Worm (Caenorhabditis elegans) whole organism, L3 larva: ENCODE measurements around the gene srh-33.

ENCODE experiments used
- R02D3.7 ChIP-seq: fragments of 150-350 bp; optimal IDR thresholded peaks from 2 replicates; lab custom pipeline; 2014; ENCODE audit warnings: missing biosample characterization, missing genetic modification characterization
- aly-2 ChIP-seq: fragments of 150-350 bp; optimal IDR thresholded peaks from 2 replicates; lab custom pipeline; 2014; ENCODE audit warnings: missing biosample characterization, missing genetic modification characterization
- ceh-16 ChIP-seq: sonication (generic microtip); optimal IDR thresholded peaks from 2 replicates; lab custom pipeline; 2017; ENCODE audit warnings: missing biosample characterization, missing genetic modification characterization
- ceh-28 ChIP-seq: fragments of 150-350 bp; optimal IDR thresholded peaks from 2 replicates; lab custom pipeline; 2014; ENCODE audit warnings: missing biosample characterization, missing genetic modification reagents, missing genetic modification characterization
- egl-27 ChIP-seq: sonication (generic microtip); optimal IDR thresholded peaks from 4 replicates; lab custom pipeline; 2017; ENCODE audit warnings: missing biosample characterization, missing genetic modification reagents, missing genetic modification characterization
- egl-5 ChIP-seq: fragments of 150-350 bp; optimal IDR thresholded peaks from 2 replicates; lab custom pipeline; 2017; ENCODE audit warnings: missing biosample characterization, missing genetic modification reagents, missing genetic modification characterization, inconsistent platforms
- elt-1 ChIP-seq: fragments of 150-350 bp; optimal IDR thresholded peaks from 2 replicates; lab custom pipeline; 2014; ENCODE audit warnings: missing biosample characterization, missing genetic modification characterization
- elt-2 ChIP-seq: sonication (generic microtip); optimal IDR thresholded peaks from 2 replicates; lab custom pipeline; 2016; ENCODE audit warnings: missing genetic modification reagents, mild to moderate bottlenecking, missing genetic modification characterization, missing compliant biosample characterization
- elt-3 ChIP-seq, 3 experiments: fragments of 150-350 bp in 1 of 3; sonication (generic microtip) in 2 of 3; optimal IDR thresholded peaks; 2 replicates in 2 of 3; 4 replicates in 1 of 3; lab custom pipeline; 2014 to 2017; ENCODE audit warnings: missing biosample characterization in 3 of 3, missing genetic modification characterization in 3 of 3
- eor-1 ChIP-seq, 2 experiments: fragments of 150-350 bp; optimal IDR thresholded peaks; 2 replicates each; lab custom pipeline; 2014 to 2018; ENCODE audit warnings: missing biosample characterization in 2 of 2, missing genetic modification characterization in 2 of 2
- fkh-10 ChIP-seq: sonication (generic microtip); optimal IDR thresholded peaks from 2 replicates; lab custom pipeline; 2017; ENCODE audit warnings: missing biosample characterization, missing genetic modification reagents, missing genetic modification characterization
- fos-1 ChIP-seq: fragments of 150-350 bp; optimal IDR thresholded peaks from 2 replicates; lab custom pipeline; 2014; ENCODE audit warnings: missing biosample characterization, missing genetic modification characterization
- hmg-11 ChIP-seq: sonication (generic microtip); optimal IDR thresholded peaks from 2 replicates; lab custom pipeline; 2016; ENCODE audit warnings: missing genetic modification characterization, missing compliant biosample characterization
- jun-1 ChIP-seq: fragments of 150-350 bp; optimal IDR thresholded peaks from 2 replicates; lab custom pipeline; 2014; ENCODE audit warnings: missing biosample characterization, missing genetic modification reagents, missing genetic modification characterization
- lin-15B ChIP-seq: fragments of 150-350 bp; optimal IDR thresholded peaks from 2 replicates; lab custom pipeline; 2014; ENCODE audit warnings: missing biosample characterization, missing genetic modification characterization
- lin-39 ChIP-seq: fragments of 150-350 bp; optimal IDR thresholded peaks from 2 replicates; lab custom pipeline; 2018; ENCODE audit warnings: missing biosample characterization, missing genetic modification reagents, missing genetic modification characterization
- mdl-1 ChIP-seq: fragments of 150-350 bp; optimal IDR thresholded peaks from 2 replicates; lab custom pipeline; 2014; ENCODE audit warnings: missing biosample characterization, missing genetic modification characterization
- mml-1 ChIP-seq: fragments of 150-350 bp; sonication (generic microtip); optimal IDR thresholded peaks from 3 replicates; lab custom pipeline; 2014; ENCODE audit warnings: missing biosample characterization, missing genetic modification characterization
- nfya-1 ChIP-seq: sonication (generic microtip); optimal IDR thresholded peaks from 2 replicates; lab custom pipeline; 2017; ENCODE audit warnings: missing genetic modification characterization, mild to moderate bottlenecking, missing compliant biosample characterization, antibody characterized with exemption, moderate library complexity; ENCODE audit not compliant: insufficient read depth
- nhr-11 ChIP-seq: fragments of 150-350 bp; optimal IDR thresholded peaks from 2 replicates; lab custom pipeline; 2014; ENCODE audit warnings: missing biosample characterization, missing genetic modification characterization
- nhr-12 ChIP-seq: fragments of 150-350 bp; optimal IDR thresholded peaks from 2 replicates; lab custom pipeline; 2014; ENCODE audit warnings: missing biosample characterization, missing genetic modification characterization
- nhr-237 ChIP-seq: fragments of 150-350 bp; optimal IDR thresholded peaks from 2 replicates; lab custom pipeline; 2014; ENCODE audit warnings: missing biosample characterization, missing genetic modification characterization
- nhr-28 ChIP-seq: fragments of 150-350 bp; optimal IDR thresholded peaks from 2 replicates; lab custom pipeline; 2014; ENCODE audit warnings: missing biosample characterization, missing genetic modification characterization
- nhr-43 ChIP-seq: sonication (generic microtip); optimal IDR thresholded peaks from 2 replicates; lab custom pipeline; 2016; ENCODE audit warnings: mild to moderate bottlenecking, missing genetic modification characterization, missing compliant biosample characterization; ENCODE audit not compliant: poor library complexity, severe bottlenecking
- nhr-67 ChIP-seq: fragments of 150-350 bp; optimal IDR thresholded peaks from 2 replicates; lab custom pipeline; 2014; ENCODE audit warnings: missing biosample characterization, missing genetic modification characterization
- nhr-76 ChIP-seq: fragments of 150-350 bp; sonication (generic microtip); optimal IDR thresholded peaks from 5 replicates; lab custom pipeline; 2014; ENCODE audit warnings: missing biosample characterization, missing genetic modification characterization
- nhr-77 ChIP-seq: fragments of 150-350 bp; optimal IDR thresholded peaks from 2 replicates; lab custom pipeline; 2014; ENCODE audit warnings: missing biosample characterization, missing genetic modification characterization
- pha-4 ChIP-seq: fragments of 150-350 bp; optimal IDR thresholded peaks from 2 replicates; lab custom pipeline; 2014; ENCODE audit warnings: missing biosample characterization, missing genetic modification reagents, missing genetic modification characterization
- pqm-1 ChIP-seq: fragments of 150-350 bp; optimal IDR thresholded peaks from 2 replicates; lab custom pipeline; 2017; ENCODE audit warnings: missing biosample characterization, missing genetic modification characterization, inconsistent platforms
- skn-1 ChIP-seq: fragments of 150-350 bp; optimal IDR thresholded peaks from 2 replicates; lab custom pipeline; 2014; ENCODE audit warnings: missing biosample characterization, missing genetic modification characterization
- snpc-4 ChIP-seq: fragments of 150-350 bp; optimal IDR thresholded peaks from 2 replicates; lab custom pipeline; 2014; ENCODE audit warnings: missing biosample characterization, missing genetic modification characterization
- tbx-2 ChIP-seq: sonication (generic microtip); optimal IDR thresholded peaks from 2 replicates; lab custom pipeline; 2016; ENCODE audit warnings: mild to moderate bottlenecking, missing genetic modification characterization, missing compliant biosample characterization
- unc-39 ChIP-seq: sonication (generic microtip); optimal IDR thresholded peaks from 4 replicates; lab custom pipeline; 2017; ENCODE audit warnings: missing biosample characterization, missing genetic modification characterization
- zag-1 ChIP-seq: fragments of 150-350 bp; optimal IDR thresholded peaks from 2 replicates; lab custom pipeline; 2014; ENCODE audit warnings: missing biosample characterization, missing genetic modification characterization
- ztf-11 ChIP-seq: fragments of 150-350 bp; optimal IDR thresholded peaks from 2 replicates; lab custom pipeline; 2014; ENCODE audit warnings: missing biosample characterization, missing genetic modification characterization
- ztf-4 ChIP-seq: fragments of 150-350 bp; optimal IDR thresholded peaks from 2 replicates; lab custom pipeline; 2014; ENCODE audit warnings: missing biosample characterization, missing genetic modification characterization

srh-33 gene

ce11 chrV:483289-483795 lies 40.2 kb upstream of the srh-33 start, which contains the start of gene nhr-130:
TSS of gene nhr-130 (minus strand) at chrV:483339.
- TF ChIP-seq mml-1 (tag; lab: Kevin White, UChicago) = no peak
- no peak for TF ChIP-seq elt-1 (tag; lab: Kevin White, UChicago)
- no peak for TF ChIP-seq R02D3.7
- TF ChIP-seq egl-5 (tag; lab: Kevin White, UChicago) = no peak
- no peak for TF ChIP-seq nhr-11
- no peak for TF ChIP-seq nfya-1
- TF ChIP-seq skn-1 (tag; lab: Kevin White, UChicago) = no peak
- TF ChIP-seq unc-39 (tag; lab: Kevin White, UChicago) = no peak
- peak; percentile 90 for TF ChIP-seq elt-2 (tag; lab: Kevin White, UChicago)
- TF ChIP-seq pha-4 (tag; lab: Kevin White, UChicago) = peak; percentile 20
- TF ChIP-seq hmg-11 (tag; lab: Kevin White, UChicago) = no peak
- no peak for TF ChIP-seq elt-3 (tag; optimal IDR thresholded peaks at IDR 0.05; lab: Kevin White, UChicago)
- no peak for TF ChIP-seq ceh-28 (tag; lab: Kevin White, UChicago)
- no peak for TF ChIP-seq tbx-2 (tag; lab: Kevin White, UChicago)
- TF ChIP-seq eor-1 (tag; optimal IDR thresholded peaks at IDR 0.05; lab: Kevin White, UChicago) = no peak
- TF ChIP-seq nhr-67 (tag; lab: Kevin White, UChicago) = no peak
- TF ChIP-seq ztf-11 = no peak
- no peak for TF ChIP-seq lin-15B
- no peak for TF ChIP-seq nhr-76 (tag; lab: Kevin White, UChicago)
- TF ChIP-seq nhr-237 = no peak
- no peak for TF ChIP-seq egl-27 (tag; lab: Kevin White, UChicago)
- no peak for TF ChIP-seq ztf-4
- no peak for TF ChIP-seq nhr-77 (tag; lab: Kevin White, UChicago)
- peak; percentile 77 for TF ChIP-seq pqm-1 (tag; lab: Kevin White, UChicago)
- no peak for TF ChIP-seq zag-1 (tag; lab: Kevin White, UChicago)
- TF ChIP-seq fos-1 (tag; lab: Kevin White, UChicago) = no peak
- TF ChIP-seq aly-2 = no peak

- no peak for TF ChIP-seq fkh-10 (GFP tag; lab: Kevin White, UChicago)
- TF ChIP-seq elt-2 (tag; lab: Kevin White, UChicago) = no peak
- TF ChIP-seq pqm-1 (tag; lab: Kevin White, UChicago) = peak; percentile 0
- TF ChIP-seq nhr-28 = no peak
- TF ChIP-seq mdl-1 = no peak
- TF ChIP-seq nhr-12 (tag; lab: Kevin White, UChicago) = no peak
- TF ChIP-seq pha-4 (tag; lab: Kevin White, UChicago) = no peak
- no peak for TF ChIP-seq ztf-11
- TF ChIP-seq ceh-16 (tag; lab: Kevin White, UChicago) = no peak
- no peak for TF ChIP-seq nhr-43 (tag; lab: Kevin White, UChicago)
- peak; percentile 74 for TF ChIP-seq nfya-1
Observed at ce11 chrV:482860-483259, 39.8 kb upstream of the srh-33 start.

ce11 chrV:479046-479445 lies 36.0 kb upstream of the srh-33 start:
- TF ChIP-seq fos-1 (tag; lab: Kevin White, UChicago) = no peak
- no peak for TF ChIP-seq mml-1 (tag; lab: Kevin White, UChicago)
- no peak for TF ChIP-seq nhr-77 (tag; lab: Kevin White, UChicago)
- TF ChIP-seq ceh-16 (tag; lab: Kevin White, UChicago) = no peak
- no peak for TF ChIP-seq lin-39 (tag; lab: Kevin White, UChicago)
- no peak for TF ChIP-seq egl-27 (tag; lab: Kevin White, UChicago)
- no peak for TF ChIP-seq pha-4 (tag; lab: Kevin White, UChicago)
- no peak for TF ChIP-seq ceh-28 (tag; lab: Kevin White, UChicago)
- TF ChIP-seq snpc-4 (tag; lab: Kevin White, UChicago) = no peak
- no peak for TF ChIP-seq lin-15B
- TF ChIP-seq, all 47 proteins: peak for 0

- TF ChIP-seq elt-2 (tag; lab: Kevin White, UChicago) (peak; percentile 82), pqm-1 (tag; lab: Kevin White, UChicago) (peak; percentile 90), pha-4 (tag; lab: Kevin White, UChicago) (peak; percentile 70), jun-1 (tag; lab: Kevin White, UChicago) (peak; percentile 56), unc-39 (tag; lab: Kevin White, UChicago) (no peak)
- TF ChIP-seq, all 47 proteins: peak for 4
Observed at ce11 chrV:477664-478212, 34.6 kb upstream of the srh-33 start, which contains the start of gene nhr-55. TSS of gene nhr-55 (plus strand) at chrV:478162.
